Fruit fly (Drosophila melanogaster) whole organism: ENCODE results near the gene Cep290.

Source experiments
- CG8478 ChIP-seq: fragments of >200 bp; optimal IDR thresholded peaks from 2 replicates; lab custom pipeline; 2018; ENCODE audit warnings: inconsistent platforms
- Dll ChIP-seq: fragments of >200 bp; optimal IDR thresholded peaks from 2 replicates; lab custom pipeline; 2017
- EcR ChIP-seq, 2 experiments: fragments of >200 bp; optimal IDR thresholded peaks; 2 replicates each; lab custom pipeline; 2017; ENCODE audit warnings: missing biosample characterization in 2 of 2, missing genetic modification characterization in 2 of 2, missing genetic modification reagents in 2 of 2
- pan ChIP-seq: fragments of >200 bp; optimal IDR thresholded peaks from 2 replicates; lab custom pipeline; 2017
- psq ChIP-seq: fragments of >200 bp; optimal IDR thresholded peaks from 2 replicates; lab custom pipeline; 2017
- usp ChIP-seq: fragments of >200 bp; optimal IDR thresholded peaks from 2 replicates; lab custom pipeline; 2017; ENCODE audit warnings: missing biosample characterization, missing genetic modification characterization, mixed read lengths

Cep290 gene

dm6 chr3L:820332-820731 lies 23.4 kb upstream of the Cep290 start:
- TF ChIP-seq Dll (lab: Kevin White, UChicago) (no peak), psq (lab: Kevin White, UChicago) (no peak), CG8478 (no peak), usp (GFP tag; lab: Kevin White, UChicago) (no peak), pan (lab: Kevin White, UChicago) (no peak), EcR (GFP tag; optimal IDR thresholded peaks at IDR 0.05; lab: Kevin White, UChicago) (no peak)

DNA sequence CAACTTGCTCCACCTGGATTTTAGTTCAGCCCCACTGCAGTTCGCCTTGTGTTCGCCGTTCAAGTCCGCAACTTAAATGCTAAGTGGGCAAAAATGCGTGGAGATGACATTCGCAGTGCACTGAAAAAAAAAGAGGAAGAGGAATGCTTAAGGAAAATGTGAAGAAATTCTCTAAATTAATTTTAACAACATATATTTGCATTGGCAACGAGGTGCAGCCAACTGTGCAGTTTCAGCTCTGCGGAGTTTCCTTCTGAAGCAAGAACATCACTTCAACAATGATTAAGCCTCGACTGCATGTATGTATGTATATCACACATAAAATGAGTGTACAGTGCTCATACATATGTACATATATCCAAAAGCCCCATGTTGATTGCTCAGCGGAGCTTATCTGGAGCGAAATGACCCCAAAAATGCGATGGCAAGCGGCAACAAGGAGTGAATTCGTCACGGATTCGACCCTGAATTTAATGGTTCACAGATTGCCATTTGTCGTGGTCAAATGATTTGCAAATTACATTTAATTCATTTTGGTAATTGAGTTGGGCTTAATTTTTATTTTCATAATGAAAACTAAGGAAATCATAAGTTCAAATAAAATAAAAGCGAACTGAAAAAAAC lies 22.6 kb upstream of the Cep290 start:
- TF ChIP-seq CG8478 (no peak), pan (lab: Kevin White, UChicago) (no peak), usp (GFP tag; lab: Kevin White, UChicago) (no peak), psq (lab: Kevin White, UChicago) (no peak)

- no peak for TF ChIP-seq pan (lab: Kevin White, UChicago)
- TF ChIP-seq CG8478, result no peak
- TF ChIP-seq usp (GFP tag; lab: Kevin White, UChicago), result no peak
- no peak for TF ChIP-seq psq (lab: Kevin White, UChicago)
- no peak for TF ChIP-seq Dll (lab: Kevin White, UChicago)
- no peak for TF ChIP-seq EcR (GFP tag; optimal IDR thresholded peaks at IDR 0.05; lab: Kevin White, UChicago)
Measured at dm6 chr3L:821951-822350, 21.8 kb upstream of the Cep290 start.

DNA sequence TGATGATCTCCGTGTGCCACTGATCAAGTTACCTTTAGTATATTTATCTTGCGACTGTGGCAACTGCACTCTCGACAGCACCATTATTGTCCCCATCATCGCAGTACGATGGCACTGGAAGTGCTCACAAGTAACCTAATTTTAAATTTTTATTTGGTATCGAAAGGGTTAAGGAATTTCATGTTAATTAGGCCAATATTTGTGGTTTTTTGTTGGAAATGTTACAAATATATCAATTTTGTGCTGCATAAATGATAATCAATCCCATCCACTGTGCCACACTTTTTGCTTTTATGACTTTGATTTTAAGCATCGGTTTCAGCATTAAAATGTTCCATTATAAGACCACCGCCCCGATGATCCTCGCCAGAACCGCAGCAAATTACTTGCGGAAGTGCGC lies 21.1 kb upstream of the Cep290 start:
- TF ChIP-seq CG8478 (no peak), psq (lab: Kevin White, UChicago) (no peak), EcR (GFP tag; optimal IDR thresholded peaks at IDR 0.05; lab: Kevin White, UChicago) (no peak), Dll (lab: Kevin White, UChicago) (no peak), pan (lab: Kevin White, UChicago) (no peak), usp (GFP tag; lab: Kevin White, UChicago) (no peak)

dm6 chr3L:823597-823996 lies 20.1 kb upstream of the Cep290 start:
- TF ChIP-seq Dll (lab: Kevin White, UChicago) (no peak), CG8478 (no peak), EcR (GFP tag; optimal IDR thresholded peaks at IDR 0.05; lab: Kevin White, UChicago) (no peak), pan (lab: Kevin White, UChicago) (no peak), psq (lab: Kevin White, UChicago) (no peak), usp (GFP tag; lab: Kevin White, UChicago) (no peak)

dm6 chr3L:824444-824843 lies 19.3 kb upstream of the Cep290 start:
- TF ChIP-seq EcR (GFP tag; optimal IDR thresholded peaks at IDR 0.05; lab: Kevin White, UChicago), result no peak
- no peak for TF ChIP-seq psq (lab: Kevin White, UChicago)
- TF ChIP-seq CG8478, result no peak
- no peak for TF ChIP-seq pan (lab: Kevin White, UChicago)
- TF ChIP-seq usp (GFP tag; lab: Kevin White, UChicago), result no peak
- TF ChIP-seq Dll (lab: Kevin White, UChicago), result no peak

DNA sequence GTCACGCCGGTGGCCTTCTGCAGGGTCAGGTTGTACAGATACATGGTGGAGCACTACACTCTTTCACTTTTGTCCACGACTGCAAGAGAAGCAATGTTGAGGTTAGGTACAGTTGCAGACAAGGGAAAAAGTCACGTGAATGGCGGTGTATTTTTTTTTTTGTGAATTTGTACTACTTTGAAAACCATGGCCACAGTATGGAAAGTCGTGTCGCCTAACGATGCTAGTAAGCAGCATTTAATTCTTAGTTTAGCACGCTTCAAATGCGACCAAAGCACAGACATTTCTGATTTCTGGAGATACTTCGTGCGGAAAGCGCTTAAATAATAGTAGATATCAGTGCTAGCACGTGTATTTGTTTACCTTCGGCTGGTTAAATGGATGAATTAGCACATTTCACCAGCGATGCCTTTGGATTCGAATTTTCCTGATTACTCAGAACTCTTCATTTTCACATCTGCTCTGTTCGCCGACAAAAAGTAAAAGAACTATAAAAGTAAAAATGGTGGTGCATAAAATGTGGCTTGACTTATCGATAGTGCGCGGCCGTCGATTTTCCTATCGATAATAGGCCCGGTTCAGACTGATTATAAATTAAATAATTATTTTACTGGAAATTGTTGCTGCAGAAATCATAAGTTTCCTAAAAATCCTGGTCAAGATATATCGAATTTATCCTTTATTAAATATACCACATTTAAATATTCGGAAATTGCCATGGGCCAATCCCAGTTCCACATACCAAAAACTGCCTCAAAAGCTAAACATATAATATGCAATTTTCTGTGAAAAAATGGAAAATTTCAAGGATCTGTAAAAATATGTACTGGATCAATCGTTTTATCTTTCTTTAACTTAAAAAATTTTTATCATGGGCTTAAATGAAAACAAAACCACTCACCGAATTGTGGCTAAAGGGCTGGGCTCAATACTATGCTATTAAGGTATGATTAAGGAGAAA lies 10.5 kb upstream of the Cep290 start, which contains the start of gene Sf3b3:
Gene Sf3b3 (minus strand): TSS at position 489 of the 961 bp plus-strand sequence.
- TF ChIP-seq usp (GFP tag; lab: Kevin White, UChicago), result no peak
- TF ChIP-seq EcR (GFP tag; optimal IDR thresholded peaks at IDR 0.05; lab: Kevin White, UChicago), result no peak
- no peak for TF ChIP-seq CG8478

dm6 chr3L:833878-834277 lies 9.8 kb upstream of the Cep290 start, which contains the start of gene CG42553:
TSS of gene CG42553 (plus strand) at chr3L:834093.
- no peak for TF ChIP-seq EcR (GFP tag; optimal IDR thresholded peaks at IDR 0.05; lab: Kevin White, UChicago)
- TF ChIP-seq CG8478, result no peak
- no peak for TF ChIP-seq usp (GFP tag; lab: Kevin White, UChicago)
- no peak for TF ChIP-seq pan (lab: Kevin White, UChicago)
- TF ChIP-seq Dll (lab: Kevin White, UChicago), result no peak
- no peak for TF ChIP-seq psq (lab: Kevin White, UChicago)

DNA sequence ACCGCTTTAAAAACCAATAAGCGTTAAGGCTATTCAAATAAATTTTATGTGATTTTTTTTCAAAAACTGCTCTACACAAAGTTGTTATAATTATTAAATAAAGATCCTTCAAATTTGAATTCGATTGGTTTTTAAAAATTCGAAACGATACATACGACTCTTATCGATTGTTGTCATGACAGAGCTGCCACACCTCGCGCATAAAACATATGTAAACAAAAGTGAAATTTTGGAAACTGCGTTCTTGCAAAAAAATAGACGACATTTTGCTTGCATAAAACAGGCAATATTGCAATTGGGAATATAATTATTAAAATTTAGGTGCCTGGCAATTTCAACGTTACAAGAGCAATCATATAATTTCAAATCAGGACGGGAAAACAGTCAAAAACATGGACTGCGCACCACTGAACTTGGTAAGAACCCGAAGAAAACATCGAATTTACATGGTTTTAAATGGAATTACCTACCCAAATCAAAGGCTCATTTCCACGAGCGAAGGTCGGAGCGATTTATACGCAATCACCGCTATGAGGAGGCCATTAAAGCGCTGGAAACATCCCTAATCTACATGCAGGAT lies 8.2 kb upstream of the Cep290 start, which contains the start of gene CG42554:
Gene CG42554 (plus strand): TSS at position 229 of the 580 bp plus-strand sequence.
- TF ChIP-seq CG8478 (no peak), pan (lab: Kevin White, UChicago) (no peak), psq (lab: Kevin White, UChicago) (no peak)

- TF ChIP-seq pan (lab: Kevin White, UChicago), result no peak
- no peak for TF ChIP-seq usp (GFP tag; lab: Kevin White, UChicago)
- TF ChIP-seq psq (lab: Kevin White, UChicago), result no peak
- no peak for TF ChIP-seq CG8478
- no peak for TF ChIP-seq Dll (lab: Kevin White, UChicago)
- no peak for TF ChIP-seq EcR (GFP tag; optimal IDR thresholded peaks at IDR 0.05; lab: Kevin White, UChicago)
Measured at dm6 chr3L:837552-838187, 6.1 kb upstream of the Cep290 start, which contains the start of the genes CG13901 and CG13887. TSS of gene CG13901 (minus strand) at chr3L:837821. TSS of gene CG13887 (plus strand) at chr3L:837861.

DNA sequence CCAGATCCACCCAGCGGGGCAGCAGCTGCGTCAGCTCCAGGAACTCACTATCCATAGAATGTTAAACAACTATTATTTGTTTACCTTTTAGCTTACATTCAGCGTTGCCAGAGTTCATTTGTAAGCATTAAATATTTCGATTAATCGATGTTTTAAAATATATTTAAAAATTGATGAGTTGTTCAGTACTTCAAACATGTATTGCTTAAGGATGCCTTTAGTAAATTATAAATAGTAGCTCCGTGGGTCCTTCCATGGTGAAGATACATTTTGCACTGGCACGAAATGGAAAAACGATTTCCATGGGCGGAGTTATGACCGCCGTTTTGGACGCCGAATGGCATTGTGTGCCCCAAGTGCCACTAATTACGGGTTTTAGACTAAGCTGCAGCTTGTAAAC lies 2.5 kb upstream of the Cep290 start, which contains the start of the genes JMJD5 and Gr61a:
Gene JMJD5 (minus strand): TSS at position 101 of the 400 bp plus-strand sequence.
Gene Gr61a (plus strand): TSS at position 192 of the 400 bp plus-strand sequence.
- TF ChIP-seq Dll (lab: Kevin White, UChicago) (no peak), CG8478 (no peak), usp (GFP tag; lab: Kevin White, UChicago) (no peak), pan (lab: Kevin White, UChicago) (no peak), psq (lab: Kevin White, UChicago) (no peak), EcR (GFP tag; optimal IDR thresholded peaks at IDR 0.05; lab: Kevin White, UChicago) (no peak)
